Worm (Caenorhabditis elegans) whole organism, late embryonic: ENCODE results near the gene F09F9.5.

ENCODE experiments used
- C08G9.2 ChIP-seq: sonication (generic microtip); optimal IDR thresholded peaks from 2 replicates; lab custom pipeline; 2016; ENCODE audit warnings: mild to moderate bottlenecking, missing genetic modification characterization, moderate library complexity, missing compliant biosample characterization
- K02D7.2 ChIP-seq: sonication (generic microtip); optimal IDR thresholded peaks from 2 replicates; lab custom pipeline; 2017; ENCODE audit warnings: mild to moderate bottlenecking, missing genetic modification characterization, missing compliant biosample characterization
- K09A11.1 ChIP-seq: sonication (generic microtip); optimal IDR thresholded peaks from 2 replicates; lab custom pipeline; 2017; ENCODE audit warnings: antibody characterized with exemption, mild to moderate bottlenecking, missing genetic modification characterization, missing compliant biosample characterization; ENCODE audit not compliant: insufficient read depth
- Y22D7AL.16 ChIP-seq: sonication (generic microtip); optimal IDR thresholded peaks from 2 replicates; lab custom pipeline; 2016; ENCODE audit warnings: missing genetic modification characterization, missing compliant biosample characterization
- ahr-1 ChIP-seq: sonication (generic microtip); optimal IDR thresholded peaks from 2 replicates; lab custom pipeline; 2016; ENCODE audit warnings: missing genetic modification characterization, missing compliant biosample characterization
- ama-1 ChIP-seq: fragments of 150-350 bp; optimal IDR thresholded peaks from 2 replicates; lab custom pipeline; 2014
- ceh-2 ChIP-seq: sonication (generic microtip); optimal IDR thresholded peaks from 2 replicates; lab custom pipeline; 2016; ENCODE audit warnings: missing genotype, missing genetic modification characterization, missing compliant biosample characterization
- ceh-22 ChIP-seq: sonication (generic microtip); optimal IDR thresholded peaks from 2 replicates; lab custom pipeline; 2017; ENCODE audit warnings: missing biosample characterization, missing genetic modification characterization
- ceh-24 ChIP-seq: sonication (generic microtip); optimal IDR thresholded peaks from 2 replicates; lab custom pipeline; 2016; ENCODE audit warnings: mild to moderate bottlenecking, missing genetic modification characterization, missing compliant biosample characterization
- ceh-30 ChIP-seq: fragments of 150-350 bp; optimal IDR thresholded peaks from 2 replicates; lab custom pipeline; 2014; ENCODE audit warnings: missing biosample characterization, missing genetic modification characterization
- ceh-31 ChIP-seq: sonication (generic microtip); optimal IDR thresholded peaks from 2 replicates; lab custom pipeline; 2016; ENCODE audit warnings: missing genetic modification characterization, missing compliant biosample characterization
- ceh-34 ChIP-seq: sonication (generic microtip); optimal IDR thresholded peaks from 2 replicates; lab custom pipeline; 2016; ENCODE audit warnings: mild to moderate bottlenecking, missing genetic modification characterization, missing compliant biosample characterization
- ceh-45 ChIP-seq: fragments of 200-800 bp; sonication (Bioruptor generic); IDR thresholded peaks from 2 replicates; pipeline ENCODE4 v1.3.6; 2022; ENCODE audit warnings: missing genetic modification reagents, missing genetic modification characterization, missing compliant biosample characterization
- dve-1 ChIP-seq: sonication (generic microtip); optimal IDR thresholded peaks from 2 replicates; lab custom pipeline; 2017; ENCODE audit warnings: antibody characterized with exemption, mild to moderate bottlenecking, missing genetic modification characterization, missing compliant biosample characterization
- elt-4 ChIP-seq: sonication (generic microtip); optimal IDR thresholded peaks from 2 replicates; lab custom pipeline; 2016; ENCODE audit warnings: missing genetic modification characterization, missing compliant biosample characterization
- eyg-1 ChIP-seq: sonication (generic microtip); optimal IDR thresholded peaks from 2 replicates; lab custom pipeline; 2016; ENCODE audit warnings: missing genotype, missing genetic modification characterization, missing compliant biosample characterization
- hlh-13 ChIP-seq: fragments of 200-800 bp; sonication (Bioruptor generic); optimal IDR thresholded peaks from 2 replicates; lab custom pipeline; 2018; ENCODE audit warnings: mild to moderate bottlenecking, missing genetic modification characterization, missing compliant biosample characterization
- hlh-15 ChIP-seq: sonication (generic microtip); optimal IDR thresholded peaks from 2 replicates; lab custom pipeline; 2016; ENCODE audit warnings: missing genetic modification characterization, missing compliant biosample characterization
- hlh-30 ChIP-seq: sonication (generic microtip); optimal IDR thresholded peaks from 2 replicates; lab custom pipeline; 2017; ENCODE audit warnings: antibody characterized with exemption, missing genetic modification characterization, missing compliant biosample characterization; ENCODE audit not compliant: insufficient read depth
- hlh-6 ChIP-seq: sonication (generic microtip); optimal IDR thresholded peaks from 2 replicates; lab custom pipeline; 2016; ENCODE audit warnings: missing genotype, missing genetic modification characterization, missing compliant biosample characterization
- hlh-8 ChIP-seq: sonication (generic microtip); optimal IDR thresholded peaks from 2 replicates; lab custom pipeline; 2016; ENCODE audit warnings: missing genotype, missing genetic modification characterization, missing compliant biosample characterization
- madf-2 ChIP-seq: sonication (generic microtip); optimal IDR thresholded peaks from 2 replicates; lab custom pipeline; 2017; ENCODE audit warnings: missing genetic modification characterization, missing compliant biosample characterization
- mec-3 ChIP-seq: sonication (generic microtip); optimal IDR thresholded peaks from 2 replicates; lab custom pipeline; 2016; ENCODE audit warnings: borderline replicate concordance, missing genetic modification characterization, missing compliant biosample characterization
- nfya-1 ChIP-seq: sonication (generic microtip); optimal IDR thresholded peaks from 2 replicates; lab custom pipeline; 2017; ENCODE audit warnings: missing genetic modification characterization, mild to moderate bottlenecking, missing compliant biosample characterization, antibody characterized with exemption, moderate library complexity
- npax-4 ChIP-seq: sonication (generic microtip); optimal IDR thresholded peaks from 2 replicates; lab custom pipeline; 2016; ENCODE audit warnings: missing genetic modification characterization, missing compliant biosample characterization
- pag-3 ChIP-seq: sonication (generic microtip); optimal IDR thresholded peaks from 2 replicates; lab custom pipeline; 2016; ENCODE audit warnings: missing compliant biosample characterization, missing genetic modification characterization, borderline replicate concordance
- pat-9 ChIP-seq: fragments of 200-800 bp; sonication (Bioruptor generic); optimal IDR thresholded peaks from 2 replicates; lab custom pipeline; 2018; ENCODE audit warnings: mild to moderate bottlenecking, missing genetic modification characterization, moderate library complexity, missing compliant biosample characterization
- pros-1 ChIP-seq: fragments of 150-350 bp; optimal IDR thresholded peaks from 2 replicates; lab custom pipeline; 2014; ENCODE audit warnings: missing biosample characterization, missing genetic modification reagents, missing genetic modification characterization
- rnt-1 ChIP-seq: sonication (generic microtip); optimal IDR thresholded peaks from 2 replicates; lab custom pipeline; 2016; ENCODE audit warnings: missing genetic modification characterization, missing compliant biosample characterization
- sox-2 ChIP-seq: fragments of 200-800 bp; sonication (Bioruptor generic); IDR thresholded peaks from 2 replicates; pipeline ENCODE4 v1.3.6; 2022; ENCODE audit warnings: missing genetic modification reagents, missing genetic modification characterization, missing compliant biosample characterization
- tbx-7 ChIP-seq: sonication (generic microtip); optimal IDR thresholded peaks from 2 replicates; lab custom pipeline; 2016; ENCODE audit warnings: missing genotype, missing genetic modification characterization, missing compliant biosample characterization
- ttx-3 ChIP-seq: sonication (generic microtip); optimal IDR thresholded peaks from 2 replicates; lab custom pipeline; 2016; ENCODE audit warnings: missing genetic modification reagents, missing genetic modification characterization, missing compliant biosample characterization
- unc-3 ChIP-seq, 2 experiments: fragments of 200-800 bp in 1 of 2; sonication (Bioruptor generic) in 1 of 2; sonication (generic microtip) in 1 of 2; conservative IDR thresholded peaks in 1 of 2; optimal IDR thresholded peaks in 1 of 2; 2 replicates each; pipeline versions ENCODE4 v1.3.6 to Lab custom; 2016 to 2022; ENCODE audit warnings: missing compliant biosample characterization in 2 of 2, missing genetic modification characterization in 2 of 2, missing genetic modification reagents in 1 of 2
- unc-42 ChIP-seq: sonication (generic microtip); optimal IDR thresholded peaks from 2 replicates; lab custom pipeline; 2016; ENCODE audit warnings: missing genotype, missing genetic modification characterization, missing compliant biosample characterization
- unc-55 ChIP-seq: sonication (generic microtip); optimal IDR thresholded peaks from 2 replicates; lab custom pipeline; 2017; ENCODE audit warnings: missing biosample characterization, missing genetic modification reagents, missing genetic modification characterization
- unc-86 ChIP-seq: sonication (generic microtip); optimal IDR thresholded peaks from 2 replicates; lab custom pipeline; 2016; ENCODE audit warnings: missing genetic modification characterization, missing compliant biosample characterization

F09F9.5 gene

ce11 chrX:4146798-4147543, 29.2 kb downstream of the F09F9.5 start:
- TF ChIP-seq hlh-15 (tag; lab: Kevin White, UChicago) (no peak), hlh-6 (no peak), ahr-1 (tag; lab: Kevin White, UChicago) (no peak), unc-86 (tag; lab: Kevin White, UChicago) (no peak), ttx-3 (tag; lab: Kevin White, UChicago) (no peak), ceh-24 (no peak), rnt-1 (tag; lab: Kevin White, UChicago) (no peak), hlh-30 (no peak), pat-9 (tag; lab: Kevin White, UChicago) (no peak), unc-42 (tag; lab: Kevin White, UChicago) (no peak), dve-1 (tag; lab: Kevin White, UChicago) (no peak), Y22D7AL.16 (tag; lab: Kevin White, UChicago) (no peak), ceh-2 (tag; lab: Kevin White, UChicago) (no peak), ama-1 (lab: Kevin White, UChicago) (no peak)

- TF ChIP-seq ceh-24: no peak
- no peak for TF ChIP-seq hlh-13 (GFP tag; lab: Kevin White, UChicago)
- TF ChIP-seq C08G9.2 (tag; lab: Kevin White, UChicago): no peak
- TF ChIP-seq K02D7.2 (tag; lab: Kevin White, UChicago): no peak
- TF ChIP-seq elt-4 (tag; lab: Kevin White, UChicago): no peak
- no peak for TF ChIP-seq unc-42 (tag; lab: Kevin White, UChicago)
- no peak for TF ChIP-seq ceh-22 (tag; lab: Kevin White, UChicago)
- no peak for TF ChIP-seq pros-1
- no peak for TF ChIP-seq ahr-1 (tag; lab: Kevin White, UChicago)
- no peak for TF ChIP-seq K09A11.1 (tag; lab: Kevin White, UChicago)
- no peak for TF ChIP-seq madf-2 (tag; lab: Kevin White, UChicago)
- no peak for TF ChIP-seq pat-9 (tag; lab: Kevin White, UChicago)
- no peak for TF ChIP-seq ceh-31 (tag; lab: Kevin White, UChicago)
Observed at ce11 chrX:4147600-4148448, 30.1 kb downstream of the F09F9.5 start.

ce11 chrX:4148449-4149031, 30.8 kb downstream of the F09F9.5 start:
- TF ChIP-seq C08G9.2 (tag; lab: Kevin White, UChicago): no peak
- no peak for TF ChIP-seq ceh-45 (GFP tag; lab: Robert Waterston, UW)
- TF ChIP-seq ceh-34: no peak

DNA sequence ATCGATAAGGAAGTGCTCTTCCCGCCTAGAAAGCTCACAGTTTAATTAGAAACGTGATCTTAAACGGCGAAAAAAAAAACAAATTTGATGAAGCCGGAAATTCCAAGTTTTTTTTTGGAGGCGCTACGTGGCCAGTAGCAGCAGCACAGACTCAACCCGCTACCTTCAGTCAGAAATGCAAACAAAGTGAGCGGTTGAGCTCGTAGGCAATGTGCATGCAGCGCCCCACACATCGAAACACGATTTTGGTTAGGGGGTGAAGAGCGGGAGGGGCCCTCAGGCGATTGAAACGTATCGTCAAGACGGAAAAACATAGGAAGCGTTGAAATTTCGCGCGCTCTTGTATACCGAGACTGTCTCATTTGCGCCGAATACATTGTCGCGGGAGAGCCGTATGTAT, 33.5 kb downstream of the F09F9.5 start:
- no peak for TF ChIP-seq nfya-1 (tag; lab: Kevin White, UChicago)
- TF ChIP-seq ceh-31 (tag; lab: Kevin White, UChicago): peak; percentile 21
- TF ChIP-seq npax-4 (tag; lab: Kevin White, UChicago): no peak
- TF ChIP-seq unc-3 (GFP tag; conservative IDR thresholded peaks at IDR 0.05; lab: Robert Waterston, UW): no peak
- no peak for TF ChIP-seq unc-3 (tag; optimal IDR thresholded peaks at IDR 0.05; lab: Kevin White, UChicago)
- no peak for TF ChIP-seq pag-3 (tag; lab: Kevin White, UChicago)

DNA sequence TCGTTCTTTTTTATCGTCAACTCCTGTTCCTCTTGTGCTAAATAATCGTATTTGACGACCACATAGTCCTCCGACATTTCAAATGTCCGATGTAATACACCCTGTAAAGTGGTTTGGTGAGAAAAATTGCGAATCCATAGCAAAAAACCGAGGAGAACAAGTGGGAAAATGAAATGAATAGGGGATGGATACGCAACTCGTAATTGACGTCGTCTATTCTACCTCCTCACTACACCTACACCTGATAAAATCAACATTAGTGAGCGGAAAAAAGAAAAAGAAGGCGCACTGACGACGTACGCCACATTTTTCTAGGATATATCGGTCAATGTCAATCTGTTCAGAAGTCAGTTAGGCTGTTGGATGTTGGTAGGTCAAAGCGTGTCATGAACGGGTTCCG, 35.6 kb downstream of the F09F9.5 start, which contains the start of gene nck-1:
Gene nck-1, minus strand, starts transcription at position 101 of the 400 bp plus-strand sequence.
- TF ChIP-seq nfya-1 (tag; lab: Kevin White, UChicago) (no peak), ceh-22 (tag; lab: Kevin White, UChicago) (no peak), sox-2 (GFP tag; lab: Robert Waterston, UW) (no peak), ceh-30 (no peak), unc-55 (GFP tag; lab: Kevin White, UChicago) (no peak), hlh-8 (no peak), mec-3 (no peak), eyg-1 (tag; lab: Kevin White, UChicago) (no peak), K09A11.1 (tag; lab: Kevin White, UChicago) (no peak), Y22D7AL.16 (tag; lab: Kevin White, UChicago) (no peak), ceh-34 (no peak), tbx-7 (tag; lab: Kevin White, UChicago) (no peak), pag-3 (tag; lab: Kevin White, UChicago) (no peak)
